Fruit fly (Drosophila melanogaster): ENCODE results near the gene Gem2.

Gene Gem2

dm6 chr3L:19080926-19081700 is 19.1 kb downstream of the Gem2 start:
- no peak for TF ChIP-seq Eip75B (GFP tag; optimal IDR thresholded peaks at IDR 0.05)
- no peak for TF ChIP-seq fkh (GFP tag; optimal IDR thresholded peaks at IDR 0.05)
- no peak for TF ChIP-seq Sox14 (GFP tag; optimal IDR thresholded peaks at IDR 0.05)
- TF ChIP-seq acj6 (GFP tag; optimal IDR thresholded peaks at IDR 0.05) = peak; percentile 14
- no peak for TF ChIP-seq Hr39 (GFP tag; optimal IDR thresholded peaks at IDR 0.05)
- TF ChIP-seq CG3032 (tag; optimal IDR thresholded peaks at IDR 0.05) = peak; percentile 10
- TF ChIP-seq CG32006 (GFP tag; optimal IDR thresholded peaks at IDR 0.05) = peak; percentile 38
- TF ChIP-seq cyc (GFP tag; optimal IDR thresholded peaks at IDR 0.05) = no peak
- TF ChIP-seq pdm3 (GFP tag; optimal IDR thresholded peaks at IDR 0.05) = no peak
- peak; percentile 1 for TF ChIP-seq dsx (GFP tag; optimal IDR thresholded peaks at IDR 0.05; ENCODE audit: poor library complexity, severe bottlenecking)
- no peak; the same call in 1 of the 2 replicates for TF ChIP-seq CG11294 (GFP tag; IDR thresholded peaks at IDR 0.05)
- no peak for TF ChIP-seq fd85E (GFP tag; optimal IDR thresholded peaks at IDR 0.05)
- no peak for TF ChIP-seq CG34406 (GFP tag; optimal IDR thresholded peaks at IDR 0.05)
- TF ChIP-seq svp (GFP tag) = peak; percentile 69
- TF ChIP-seq topi (GFP tag; optimal IDR thresholded peaks at IDR 0.05) = no peak
- peak; percentile 3 for TF ChIP-seq Lpt (GFP tag; optimal IDR thresholded peaks at IDR 0.05)
- TF ChIP-seq lz (GFP tag; optimal IDR thresholded peaks at IDR 0.05) = no peak
- no peak for TF ChIP-seq Sox15 (GFP tag; optimal IDR thresholded peaks at IDR 0.05)
- no peak for TF ChIP-seq CG6276 (GFP tag; optimal IDR thresholded peaks at IDR 0.05)
- no peak for TF ChIP-seq CG16779 (tag; optimal IDR thresholded peaks at IDR 0.05)
- TF ChIP-seq Blimp-1 (GFP tag; optimal IDR thresholded peaks at IDR 0.05) = no peak
- no peak for TF ChIP-seq Ets21C (GFP tag; optimal IDR thresholded peaks at IDR 0.05)
- TF ChIP-seq CG6163 (GFP tag; IDR thresholded peaks at IDR 0.05) = peak; percentile 49; the same call in 1 of the 3 replicates
- no peak for TF ChIP-seq Hr38 (GFP tag; optimal IDR thresholded peaks at IDR 0.05)
- peak; percentile 11 for TF ChIP-seq CG6854 (GFP tag; optimal IDR thresholded peaks at IDR 0.05)
- TF ChIP-seq ss (GFP tag; optimal IDR thresholded peaks at IDR 0.05) = no peak
- peak; percentile 43 for TF ChIP-seq Hr4 (GFP tag; optimal IDR thresholded peaks at IDR 0.05)
- TF ChIP-seq CG8632 (GFP tag; optimal IDR thresholded peaks at IDR 0.05) = no peak
- no peak for TF ChIP-seq CG31627 (GFP tag; optimal IDR thresholded peaks at IDR 0.05)
- no peak for TF ChIP-seq CG10631 (GFP tag; optimal IDR thresholded peaks at IDR 0.05)
- no peak for TF ChIP-seq OdsH (GFP tag; optimal IDR thresholded peaks at IDR 0.05)
- TF ChIP-seq CG7368 (GFP tag; optimal IDR thresholded peaks at IDR 0.05) = no peak
- no peak for TF ChIP-seq CG1621 (tag; optimal IDR thresholded peaks at IDR 0.05)
- TF ChIP-seq CG6808 (GFP tag; optimal IDR thresholded peaks at IDR 0.05) = no peak
- TF ChIP-seq Eip78C (GFP tag) = peak; percentile 71
- TF ChIP-seq CG8319 (GFP tag; optimal IDR thresholded peaks at IDR 0.05) = no peak

DNA sequence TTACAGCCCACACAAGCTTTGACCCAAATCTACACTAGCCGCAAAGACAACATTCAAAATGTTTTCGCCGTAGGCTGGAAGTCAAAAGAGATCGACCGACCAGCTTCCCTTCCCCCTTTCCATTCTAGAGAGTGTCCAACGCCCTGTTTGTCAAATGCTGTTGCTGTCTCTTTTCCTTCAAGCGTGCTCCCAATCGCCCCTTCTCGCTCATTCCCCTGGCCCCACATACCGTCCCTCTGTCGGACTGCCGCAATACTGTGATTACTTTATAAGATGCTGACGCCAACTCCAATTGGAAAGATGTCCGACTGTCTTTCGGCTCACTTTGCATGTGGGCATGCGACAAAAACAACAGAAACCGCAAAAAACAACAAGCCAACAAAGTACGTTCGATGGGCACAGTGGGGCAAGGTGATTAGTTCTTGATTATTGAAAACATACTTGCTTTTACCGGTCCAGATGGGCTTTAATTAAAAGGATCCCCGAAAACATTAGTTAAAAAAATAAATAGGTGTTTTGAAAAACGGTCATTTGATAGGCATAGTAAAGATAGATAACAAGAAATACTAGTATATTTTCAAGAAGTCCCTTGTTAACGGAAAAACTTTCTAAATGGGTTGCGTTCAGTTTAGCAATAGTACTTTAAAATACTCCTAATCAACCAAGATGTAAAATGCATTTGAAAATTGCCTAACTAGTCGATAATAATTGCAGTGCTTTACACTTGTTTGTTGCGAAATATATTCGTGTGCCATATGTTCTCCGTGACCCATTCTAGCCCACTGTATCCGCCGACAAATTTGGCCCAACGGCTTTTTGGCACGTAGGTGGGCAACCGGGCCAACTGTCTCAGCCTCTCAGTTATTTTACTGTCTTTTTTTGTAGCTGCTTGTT is 20.1 kb downstream of the Gem2 start:
- peak; percentile 76 for TF ChIP-seq CG8632 (GFP tag; optimal IDR thresholded peaks at IDR 0.05)
- peak; percentile 86 for TF ChIP-seq Hr4 (GFP tag; optimal IDR thresholded peaks at IDR 0.05)
- TF ChIP-seq eg (GFP tag; IDR thresholded peaks at IDR 0.05) = 0 out of 3 replicates have a peak, but pooled peaks have one; percentile 23
- peak; percentile 62; the same call in 2 of the 3 replicates for TF ChIP-seq CG8119 (GFP tag; IDR thresholded peaks at IDR 0.05)
- peak; percentile 73 for TF ChIP-seq cyc (GFP tag; optimal IDR thresholded peaks at IDR 0.05)
- peak; percentile 39 for TF ChIP-seq fd85E (GFP tag; optimal IDR thresholded peaks at IDR 0.05)
- TF ChIP-seq CG9139 (GFP tag; optimal IDR thresholded peaks at IDR 0.05) = peak; percentile 4
- peak; percentile 83 for TF ChIP-seq CG10631 (GFP tag; optimal IDR thresholded peaks at IDR 0.05)
- no peak for TF ChIP-seq CG11294 (GFP tag; IDR thresholded peaks at IDR 0.05)
- peak; percentile 54 for TF ChIP-seq CG11762 (GFP tag; optimal IDR thresholded peaks at IDR 0.05; ENCODE audit: insufficient read depth)
- no peak for TF ChIP-seq Eip93F (GFP tag; optimal IDR thresholded peaks at IDR 0.05)
- TF ChIP-seq net (GFP tag; optimal IDR thresholded peaks at IDR 0.05) = peak; percentile 74
- TF ChIP-seq Sox15 (GFP tag; optimal IDR thresholded peaks at IDR 0.05) = peak; percentile 78
- peak; percentile 83 for TF ChIP-seq Met (GFP tag; optimal IDR thresholded peaks at IDR 0.05)
- TF ChIP-seq CG6276 (GFP tag; optimal IDR thresholded peaks at IDR 0.05) = peak; percentile 79
- TF ChIP-seq CG1621 (tag; optimal IDR thresholded peaks at IDR 0.05) = no peak
- peak; percentile 82 for TF ChIP-seq pdm3 (GFP tag; optimal IDR thresholded peaks at IDR 0.05)
- TF ChIP-seq OdsH (GFP tag; optimal IDR thresholded peaks at IDR 0.05) = peak; percentile 78
- TF ChIP-seq CG6854 (GFP tag; optimal IDR thresholded peaks at IDR 0.05) = no peak
- peak; percentile 57 for TF ChIP-seq CG16779 (tag; optimal IDR thresholded peaks at IDR 0.05)
- no peak for TF ChIP-seq vri (GFP tag; optimal IDR thresholded peaks at IDR 0.05)
- TF ChIP-seq ss (GFP tag; optimal IDR thresholded peaks at IDR 0.05) = peak; percentile 8 to 74
- peak; percentile 59 for TF ChIP-seq Ets21C (GFP tag; optimal IDR thresholded peaks at IDR 0.05)
- TF ChIP-seq Hr38 (GFP tag; optimal IDR thresholded peaks at IDR 0.05) = no peak
- TF ChIP-seq Eip75B (GFP tag; optimal IDR thresholded peaks at IDR 0.05) = peak; percentile 85
- peak; percentile 74 for TF ChIP-seq achi (GFP tag; optimal IDR thresholded peaks at IDR 0.05)
- TF ChIP-seq CG7368 (GFP tag; optimal IDR thresholded peaks at IDR 0.05) = peak; percentile 61
- TF ChIP-seq CG34406 (GFP tag; optimal IDR thresholded peaks at IDR 0.05) = peak; percentile 81
